Fruit fly (Drosophila melanogaster) whole organism, wandering third instar larva: Measurements from ENCODE around the gene CG18765.

Experiments
- Abd-B ChIP-seq: fragments of >200 bp; optimal IDR thresholded peaks from 2 replicates; lab custom pipeline; 2017; ENCODE audit warnings: missing biosample characterization, missing genetic modification characterization
- CG32264 ChIP-seq: fragments of 200-800 bp; sonication (Bioruptor generic); optimal IDR thresholded peaks from 2 replicates; lab custom pipeline; 2016; ENCODE audit warnings: missing biosample characterization, missing genetic modification characterization
- CG9705 ChIP-seq: fragments of 200-800 bp; sonication (Bioruptor generic); optimal IDR thresholded peaks from 2 replicates; lab custom pipeline; 2018; ENCODE audit warnings: missing biosample characterization, mild to moderate bottlenecking, missing genetic modification characterization
- CrebA ChIP-seq: fragments of 200-800 bp; sonication (Bioruptor generic); optimal IDR thresholded peaks from 2 replicates; lab custom pipeline; 2016; ENCODE audit warnings: missing biosample characterization, mild to moderate bottlenecking, missing genetic modification characterization, borderline replicate concordance
- Dfd ChIP-seq: fragments of >200 bp; optimal IDR thresholded peaks from 2 replicates; lab custom pipeline; 2017; ENCODE audit warnings: missing biosample characterization, missing genetic modification characterization
- Dif ChIP-seq: fragments of 200-275, 200-300 bp; sonication (Bioruptor generic); optimal IDR thresholded peaks from 2 replicates; lab custom pipeline; 2018; ENCODE audit warnings: missing biosample characterization, missing genetic modification characterization; ENCODE audit not compliant: partially characterized antibody
- GATAd ChIP-seq: sonication (Bioruptor generic); optimal IDR thresholded peaks from 2 replicates; lab custom pipeline; 2016; ENCODE audit warnings: missing biosample characterization, missing genetic modification characterization
- HLH106 ChIP-seq: fragments of 200-800 bp; optimal IDR thresholded peaks from 3 replicates; lab custom pipeline; 2019; ENCODE audit warnings: missing biosample characterization, mild to moderate bottlenecking, missing genetic modification characterization, moderate library complexity
- Hnf4 ChIP-seq: fragments of 200-800 bp; sonication (Bioruptor generic); optimal IDR thresholded peaks from 2 replicates; lab custom pipeline; 2016; ENCODE audit warnings: missing biosample characterization, mild to moderate bottlenecking, missing genetic modification characterization
- Hr78 ChIP-seq: fragments of >200 bp; optimal IDR thresholded peaks from 2 replicates; lab custom pipeline; 2017; ENCODE audit warnings: missing biosample characterization, missing genetic modification characterization
- Hr83 ChIP-seq: fragments of 200-300 bp; sonication (Bioruptor generic); optimal IDR thresholded peaks from 2 replicates; lab custom pipeline; 2016; ENCODE audit warnings: missing biosample characterization, mild to moderate bottlenecking, missing genetic modification characterization, moderate library complexity; ENCODE audit not compliant: poor library complexity, severe bottlenecking
- Jra ChIP-seq: sonication (Bioruptor generic); optimal IDR thresholded peaks from 2 replicates; lab custom pipeline; 2016; ENCODE audit warnings: missing biosample characterization, missing genetic modification characterization
- Mio ChIP-seq: sonication (Bioruptor generic); optimal IDR thresholded peaks from 2 replicates; lab custom pipeline; 2016; ENCODE audit warnings: missing biosample characterization, missing genetic modification characterization
- Myc ChIP-seq: fragments of >200 bp; optimal IDR thresholded peaks from 2 replicates; lab custom pipeline; 2017
- N ChIP-seq: fragments of >200 bp; optimal IDR thresholded peaks from 2 replicates; lab custom pipeline; 2018; ENCODE audit warnings: missing biosample characterization, missing external identifiers, missing genetic modification characterization
- OdsH ChIP-seq: fragments of 200-800 bp; sonication (Bioruptor generic); optimal IDR thresholded peaks from 2 replicates; lab custom pipeline; 2016; ENCODE audit warnings: missing biosample characterization, mild to moderate bottlenecking, missing genetic modification characterization
- Rel ChIP-seq, 2 experiments: fragments of 200-800 bp; sonication (Bioruptor generic) in 1 of 2; optimal IDR thresholded peaks; 2 replicates in 1 of 2; 3 replicates in 1 of 2; lab custom pipeline; 2016 to 2019; ENCODE audit warnings: mild to moderate bottlenecking in 2 of 2, missing biosample characterization in 2 of 2, missing genetic modification characterization in 2 of 2, moderate library complexity in 1 of 2
- Sp1 ChIP-seq: fragments of 200-800 bp; sonication (Bioruptor generic); optimal IDR thresholded peaks from 3 replicates; lab custom pipeline; 2019; ENCODE audit warnings: missing biosample characterization, mild to moderate bottlenecking, missing genetic modification characterization, moderate library complexity
- Vsx2 ChIP-seq: fragments of 200-300, 225-300 bp; sonication (Bioruptor generic); optimal IDR thresholded peaks from 2 replicates; lab custom pipeline; 2018; ENCODE audit warnings: missing biosample characterization, missing genetic modification characterization; ENCODE audit not compliant: partially characterized antibody
- br ChIP-seq: fragments of 200-800 bp; sonication (Bioruptor generic); optimal IDR thresholded peaks from 2 replicates; lab custom pipeline; 2016; ENCODE audit warnings: missing biosample characterization, missing genetic modification characterization
- brk ChIP-seq: fragments of 200-800 bp; sonication (Bioruptor generic); optimal IDR thresholded peaks from 2 replicates; lab custom pipeline; 2016; ENCODE audit warnings: missing biosample characterization, mild to moderate bottlenecking, missing genetic modification characterization
- dl ChIP-seq, 2 experiments: fragments of 175-275, 200-275 bp in 1 of 2; fragments of 200-275 bp in 1 of 2; sonication (Bioruptor generic); optimal IDR thresholded peaks; lab custom pipeline; 2018; ENCODE audit warnings: mild to moderate bottlenecking in 2 of 2, missing biosample characterization in 2 of 2, missing genetic modification characterization in 2 of 2, moderate library complexity in 2 of 2; ENCODE audit not compliant: partially characterized antibody in 2 of 2, insufficient read depth in 1 of 2
- dmrt93B ChIP-seq: fragments of 200-800 bp; sonication (Bioruptor generic); optimal IDR thresholded peaks from 2 replicates; lab custom pipeline; 2018; ENCODE audit warnings: missing biosample characterization, mild to moderate bottlenecking, missing genetic modification characterization
- dsf ChIP-seq: sonication (Bioruptor generic); optimal IDR thresholded peaks from 2 replicates; lab custom pipeline; 2016; ENCODE audit warnings: missing biosample characterization, missing genetic modification characterization, borderline replicate concordance
- ey ChIP-seq: fragments of 200-800 bp; sonication (Bioruptor generic); optimal IDR thresholded peaks from 2 replicates; lab custom pipeline; 2016; ENCODE audit warnings: missing biosample characterization, missing genetic modification characterization
- foxo ChIP-seq, 2 experiments: fragments of 200-800 bp; sonication (Bioruptor generic); optimal IDR thresholded peaks; 2 replicates in 1 of 2; 3 replicates in 1 of 2; lab custom pipeline; 2016 to 2017; ENCODE audit warnings: missing biosample characterization in 2 of 2, missing genetic modification characterization in 2 of 2
- fru ChIP-seq: fragments of 200-800 bp; sonication (Bioruptor generic); optimal IDR thresholded peaks from 3 replicates; lab custom pipeline; 2016; ENCODE audit warnings: missing biosample characterization, mild to moderate bottlenecking, missing genetic modification characterization
- h ChIP-seq: fragments of 200-800 bp; sonication (Bioruptor generic); optimal IDR thresholded peaks from 3 replicates; lab custom pipeline; 2016; ENCODE audit warnings: missing biosample characterization, mild to moderate bottlenecking, missing genetic modification characterization
- jim ChIP-seq: fragments of 175-275, 200-325 bp; sonication (Bioruptor generic); optimal IDR thresholded peaks from 2 replicates; lab custom pipeline; 2016; ENCODE audit warnings: missing biosample characterization, mild to moderate bottlenecking, missing genetic modification characterization
- lola ChIP-seq: fragments of >200 bp; optimal IDR thresholded peaks from 2 replicates; lab custom pipeline; 2017; ENCODE audit warnings: missing biosample characterization, missing genetic modification characterization
- pan ChIP-seq: fragments of >200 bp; optimal IDR thresholded peaks from 2 replicates; lab custom pipeline; 2017
- psq ChIP-seq: fragments of 200-800 bp; sonication (Bioruptor generic); optimal IDR thresholded peaks from 3 replicates; lab custom pipeline; 2017; ENCODE audit warnings: missing biosample characterization, mild to moderate bottlenecking, missing genetic modification characterization, moderate library complexity
- rgr ChIP-seq: fragments of 200-800 bp; sonication (Bioruptor generic); optimal IDR thresholded peaks from 3 replicates; lab custom pipeline; 2016; ENCODE audit warnings: missing biosample characterization, mild to moderate bottlenecking, missing genetic modification characterization
- sage ChIP-seq: fragments of 200-800 bp; sonication (Bioruptor generic); optimal IDR thresholded peaks from 2 replicates; lab custom pipeline; 2016; ENCODE audit warnings: missing biosample characterization, mild to moderate bottlenecking, missing genetic modification characterization
- sv ChIP-seq: fragments of 200-800 bp; sonication (Bioruptor generic); optimal IDR thresholded peaks from 3 replicates; lab custom pipeline; 2016; ENCODE audit warnings: missing biosample characterization, missing genetic modification characterization
- tai ChIP-seq: sonication (Bioruptor generic); optimal IDR thresholded peaks from 2 replicates; lab custom pipeline; 2016; ENCODE audit warnings: missing biosample characterization, missing genetic modification characterization
- usp ChIP-seq: fragments of >200 bp; optimal IDR thresholded peaks from 2 replicates; lab custom pipeline; 2017; ENCODE audit warnings: missing biosample characterization, missing genetic modification characterization
- woc ChIP-seq: sonication (Bioruptor generic); optimal IDR thresholded peaks from 2 replicates; lab custom pipeline; 2016; ENCODE audit warnings: missing biosample characterization, mild to moderate bottlenecking, missing genetic modification characterization

Gene CG18765

DNA sequence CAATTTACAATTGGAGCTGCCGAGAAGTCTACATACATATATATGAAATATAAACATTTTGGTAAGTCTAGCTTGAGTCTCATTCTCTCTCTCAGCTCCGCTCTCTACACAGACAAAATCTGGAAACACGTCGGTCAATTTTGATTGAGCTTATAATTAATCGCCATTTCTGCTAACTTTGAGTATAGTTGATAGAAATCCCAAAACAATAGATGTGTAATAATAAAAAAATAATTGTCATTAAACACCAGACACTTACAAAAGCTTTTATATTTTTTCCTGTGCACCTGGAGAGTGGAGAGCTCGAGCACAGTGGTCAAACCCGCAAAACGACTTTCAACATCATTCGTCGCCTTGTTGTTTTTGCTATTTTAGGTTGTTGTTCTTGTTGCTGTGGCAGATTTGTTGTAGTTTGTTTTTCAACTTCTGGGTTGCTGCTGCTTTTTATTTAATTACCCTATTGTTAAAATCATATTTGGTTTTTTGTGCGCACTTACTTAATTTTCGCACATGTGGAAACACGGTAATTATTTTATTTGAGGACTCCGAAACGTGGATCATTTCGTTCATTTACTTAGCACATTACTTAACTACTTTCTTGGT, 34.9 kb downstream of the CG18765 start:
- TF ChIP-seq sv (GFP tag; lab: Kevin White, UChicago) (peak; percentile 93), brk (GFP tag; lab: Kevin White, UChicago) (peak; percentile 97), Dif (GFP tag; lab: Kevin White, UChicago) (peak; percentile 22), Rel (GFP tag; optimal IDR thresholded peaks at IDR 0.05; lab: Kevin White, UChicago) (peak; percentile 96), Rel (tag; optimal IDR thresholded peaks at IDR 0.05; lab: Kevin White, UChicago) (peak; percentile 30), rgr (GFP tag; lab: Kevin White, UChicago) (peak; percentile 99), h (GFP tag; lab: Kevin White, UChicago) (peak; percentile 99), foxo (GFP tag; optimal IDR thresholded peaks at IDR 0.05; lab: Kevin White, UChicago) (peak; percentile 97 to 99), N (GFP tag; lab: Kevin White, UChicago) (no peak), Hr78 (no peak), usp (GFP tag; lab: Kevin White, UChicago) (no peak), GATAd (GFP tag; lab: Kevin White, UChicago) (peak; percentile 80), Mio (GFP tag; lab: Kevin White, UChicago) (peak; percentile 86), CG32264 (GFP tag; lab: Kevin White, UChicago) (peak; percentile 97), dl (GFP tag; optimal IDR thresholded peaks at IDR 0.05; lab: Kevin White, UChicago; ENCODE audit: insufficient read depth in 1 of 2, partially characterized antibody in 2 of 2) (no peak), jim (peak; percentile 58), pan (lab: Kevin White, UChicago) (no peak), tai (peak; percentile 95), sage (peak; percentile 98), fru (GFP tag; lab: Kevin White, UChicago) (peak; percentile 98), Jra (peak; percentile 92), Sp1 (GFP tag; lab: Kevin White, UChicago) (peak; percentile 97), ey (GFP tag; lab: Kevin White, UChicago) (peak; percentile 99), dmrt93B (GFP tag; lab: Kevin White, UChicago) (peak; percentile 95), CG9705 (GFP tag; lab: Kevin White, UChicago) (peak; percentile 69), lola (no peak), Hnf4 (GFP tag; lab: Kevin White, UChicago) (peak; percentile 98), Vsx2 (GFP tag; lab: Kevin White, UChicago) (no peak), HLH106 (tag; lab: Kevin White, UChicago) (peak; percentile 97), woc (peak; percentile 94), OdsH (GFP tag; lab: Kevin White, UChicago) (peak; percentile 99), CrebA (peak; percentile 94), psq (GFP tag; lab: Kevin White, UChicago) (peak; percentile 94), br (peak; percentile 99), Hr83 (GFP tag; lab: Kevin White, UChicago) (peak; percentile 94), Dfd (GFP tag; lab: Kevin White, UChicago) (no peak), Myc (no peak), Abd-B (GFP tag; lab: Kevin White, UChicago) (no peak), dsf (peak; percentile 90)

- peak in 1 of 2 experiments; percentile 95 for TF ChIP-seq foxo (GFP tag; optimal IDR thresholded peaks at IDR 0.05; lab: Kevin White, UChicago)
- peak; percentile 92 for TF ChIP-seq fru (GFP tag; lab: Kevin White, UChicago)
- TF ChIP-seq psq (GFP tag; lab: Kevin White, UChicago), result peak; percentile 89
- peak; percentile 87 for TF ChIP-seq HLH106 (tag; lab: Kevin White, UChicago)
- peak; percentile 60 for TF ChIP-seq dsf
- no peak for TF ChIP-seq Abd-B (GFP tag; lab: Kevin White, UChicago)
- TF ChIP-seq Hr83 (GFP tag; lab: Kevin White, UChicago), result peak; percentile 49
- no peak for TF ChIP-seq Mio (GFP tag; lab: Kevin White, UChicago)
- TF ChIP-seq Hnf4 (GFP tag; lab: Kevin White, UChicago), result peak; percentile 86
- peak in 1 of 2 experiments; percentile 30 for TF ChIP-seq dl (GFP tag; optimal IDR thresholded peaks at IDR 0.05; lab: Kevin White, UChicago; ENCODE audit: insufficient read depth in 1 of 2, partially characterized antibody in 2 of 2)
- TF ChIP-seq ey (GFP tag; lab: Kevin White, UChicago), result peak; percentile 87
- TF ChIP-seq jim, result no peak
- peak; percentile 91 for TF ChIP-seq sage
- peak; percentile 59 for TF ChIP-seq CrebA
- peak; percentile 96 for TF ChIP-seq rgr (GFP tag; lab: Kevin White, UChicago)
- no peak for TF ChIP-seq Myc
- TF ChIP-seq CG9705 (GFP tag; lab: Kevin White, UChicago), result peak; percentile 54
- TF ChIP-seq dmrt93B (GFP tag; lab: Kevin White, UChicago), result peak; percentile 75
- TF ChIP-seq sv (GFP tag; lab: Kevin White, UChicago), result peak; percentile 89
- peak; percentile 94 for TF ChIP-seq OdsH (GFP tag; lab: Kevin White, UChicago)
- peak; percentile 86 for TF ChIP-seq Sp1 (GFP tag; lab: Kevin White, UChicago)
- TF ChIP-seq br, result peak; percentile 86
- TF ChIP-seq pan (lab: Kevin White, UChicago), result no peak
- peak; percentile 71 for TF ChIP-seq CG32264 (GFP tag; lab: Kevin White, UChicago)
- no peak for TF ChIP-seq lola
- peak; percentile 95 for TF ChIP-seq h (GFP tag; lab: Kevin White, UChicago)
- peak; percentile 84 for TF ChIP-seq tai
- peak; percentile 27 for TF ChIP-seq Jra
- no peak for TF ChIP-seq Dif (GFP tag; lab: Kevin White, UChicago)
- TF ChIP-seq woc, result peak; percentile 87
- peak; percentile 70 for TF ChIP-seq GATAd (GFP tag; lab: Kevin White, UChicago)
- TF ChIP-seq Rel (GFP tag; optimal IDR thresholded peaks at IDR 0.05; lab: Kevin White, UChicago), result peak; percentile 88
- TF ChIP-seq Rel (tag; optimal IDR thresholded peaks at IDR 0.05; lab: Kevin White, UChicago), result peak; percentile 94
- peak; percentile 96 for TF ChIP-seq brk (GFP tag; lab: Kevin White, UChicago)
- no peak for TF ChIP-seq N (GFP tag; lab: Kevin White, UChicago)
- TF ChIP-seq, all 38 proteins: peak for 26
Measured at dm6 chr3R:11655873-11656374, 35.7 kb downstream of the CG18765 start, which contains the start of gene CG42327. TSS of gene CG42327 (plus strand) at chr3R:11656149.
